Fruit fly (Drosophila melanogaster) whole organism, pupa: ENCODE data around the gene MED18.

Experiments used
- CG10348 ChIP-seq: fragments of 200-800 bp; sonication (Bioruptor generic); IDR thresholded peaks from 2 replicates; pipeline ENCODE4 v1.3.6; 2022; ENCODE audit warnings: missing biosample characterization, missing genetic modification characterization
- CG12605 ChIP-seq: fragments of 200-800 bp; sonication (Bioruptor generic); IDR thresholded peaks from 2 replicates; pipeline ENCODE4 v1.3.6; 2022; ENCODE audit warnings: missing biosample characterization, missing genetic modification characterization
- CG17806 ChIP-seq: fragments of 200-800 bp; sonication (Bioruptor generic); optimal IDR thresholded peaks from 2 replicates; lab custom pipeline; 2018; ENCODE audit warnings: missing biosample characterization, mild to moderate bottlenecking, missing genetic modification characterization, moderate library complexity
- CG32121 ChIP-seq: fragments of 200-800 bp; sonication (Bioruptor generic); IDR thresholded peaks from 2 replicates; pipeline ENCODE4 v1.3.6; 2022; ENCODE audit warnings: missing biosample characterization, missing genetic modification characterization
- CG34367 ChIP-seq: fragments of 200-800 bp; sonication (Bioruptor generic); optimal IDR thresholded peaks from 2 replicates; lab custom pipeline; 2018; ENCODE audit warnings: missing biosample characterization, mild to moderate bottlenecking, missing genetic modification characterization
- CG4496 ChIP-seq: fragments of 200-800 bp; sonication (Bioruptor generic); IDR thresholded peaks from 3 replicates; pipeline ENCODE4 v1.3.6; 2022; ENCODE audit warnings: missing biosample characterization, missing genetic modification characterization
- EcR ChIP-seq: fragments of 200-800 bp; sonication (Bioruptor generic); optimal IDR thresholded peaks from 3 replicates; lab custom pipeline; 2019; ENCODE audit warnings: missing biosample characterization, missing genetic modification characterization, mild to moderate bottlenecking, moderate library complexity, missing genetic modification reagents
- Ets98B ChIP-seq: fragments of 200-800 bp; sonication (Bioruptor generic); IDR thresholded peaks from 2 replicates; pipeline ENCODE4 v1.3.6; 2022; ENCODE audit warnings: missing biosample characterization, missing genetic modification characterization
- Pif1A ChIP-seq: fragments of 200-800 bp; sonication (Bioruptor generic); optimal IDR thresholded peaks from 3 replicates; lab custom pipeline; 2016; ENCODE audit warnings: missing biosample characterization, missing genetic modification characterization

DNA sequence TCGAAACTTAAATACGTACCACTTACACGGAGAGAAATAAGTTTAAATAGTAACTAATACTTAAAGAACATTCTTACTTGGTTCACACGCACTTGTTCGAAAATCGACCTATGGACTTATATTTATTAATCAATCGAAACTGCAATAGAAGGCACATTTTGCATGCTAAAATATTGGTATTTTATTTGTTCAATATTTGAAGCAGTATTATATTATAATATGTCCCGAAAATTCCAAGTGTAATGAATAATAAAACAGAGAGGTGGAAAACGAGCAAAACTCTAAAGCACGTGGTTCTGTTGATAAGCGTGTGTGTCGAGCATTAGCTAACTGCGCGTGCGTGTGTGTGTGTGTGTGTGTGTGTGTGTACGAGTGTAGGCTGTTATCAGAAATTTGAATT is 15.8 kb upstream of the MED18 start:
- TF ChIP-seq Pif1A (GFP tag; lab: Kevin White, UChicago) (peak; percentile 22), EcR (GFP tag; lab: Kevin White, UChicago) (no peak), CG17806 (no peak), Ets98B (GFP tag; lab: Robert Waterston, UW) (no peak), CG34367 (tag; lab: Kevin White, UChicago) (no peak), CG10348 (no peak), CG32121 (GFP tag; lab: Robert Waterston, UW) (0 out of 2 replicates have a peak, but pooled peaks have one; percentile 16), CG4496 (no peak), CG12605 (GFP tag; lab: Robert Waterston, UW) (no peak)
